Fruit fly (Drosophila melanogaster) whole organism, embryonic: Measurements from ENCODE around the gene Cyp9f2.
A peak's percentile ranks its signal among the peaks of the same experiment; 100 is the strongest.

ENCODE experiments used
- Ada2b ChIP-seq: fragments of 200-800 bp; sonication (Bioruptor generic); IDR thresholded peaks from 2 replicates; pipeline ENCODE4 v1.3.6; 2022; ENCODE audit warnings: missing biosample characterization, missing genetic modification characterization
- CG10431 ChIP-seq: fragments of 200-800 bp; sonication (Bioruptor generic); optimal IDR thresholded peaks from 3 replicates; lab custom pipeline; 2018; ENCODE audit warnings: missing biosample characterization, mild to moderate bottlenecking, missing genetic modification characterization
- CG11085 ChIP-seq: fragments of 200-800 bp; sonication (Bioruptor generic); IDR thresholded peaks from 2 replicates; pipeline ENCODE4 v1.3.6; 2022; ENCODE audit warnings: missing biosample characterization, missing genetic modification characterization
- CG11723 ChIP-seq: fragments of 200-800 bp; sonication (Bioruptor generic); optimal IDR thresholded peaks from 2 replicates; lab custom pipeline; 2017; ENCODE audit warnings: missing biosample characterization, mild to moderate bottlenecking, missing genetic modification characterization
- CG12155 ChIP-seq: fragments of 200-800 bp; sonication (Bioruptor generic); optimal IDR thresholded peaks from 3 replicates; lab custom pipeline; 2016; ENCODE audit warnings: missing biosample characterization, missing genetic modification characterization
- CG12769 ChIP-seq: fragments of 200-800 bp; sonication (Bioruptor generic); optimal IDR thresholded peaks from 2 replicates; lab custom pipeline; 2019; ENCODE audit warnings: missing biosample characterization, mild to moderate bottlenecking, missing genetic modification characterization, moderate library complexity
- CG13287 ChIP-seq: fragments of 200-800 bp; sonication (Bioruptor generic); IDR thresholded peaks from 2 replicates; pipeline ENCODE4 v1.3.6; 2022; ENCODE audit warnings: missing biosample characterization, missing genetic modification characterization; ENCODE audit not compliant: partially characterized antibody
- CG13296 ChIP-seq: fragments of 200-800 bp; sonication (Bioruptor generic); optimal IDR thresholded peaks from 3 replicates; lab custom pipeline; 2018; ENCODE audit warnings: missing biosample characterization, mild to moderate bottlenecking, missing genetic modification characterization
- CG13424 ChIP-seq: fragments of 200-800 bp; sonication (Bioruptor generic); optimal IDR thresholded peaks from 2 replicates; lab custom pipeline; 2019; ENCODE audit warnings: missing biosample characterization, mild to moderate bottlenecking, missing genetic modification characterization, moderate library complexity
- CG15514 ChIP-seq: fragments of 200-800 bp; sonication (Bioruptor generic); optimal IDR thresholded peaks from 3 replicates; lab custom pipeline; 2017; ENCODE audit warnings: missing biosample characterization, missing genetic modification characterization, mild to moderate bottlenecking, moderate library complexity, missing genetic modification reagents
- CG15601 ChIP-seq: fragments of 200-800 bp; sonication (Bioruptor generic); optimal IDR thresholded peaks from 3 replicates; lab custom pipeline; 2019; ENCODE audit warnings: missing biosample characterization, mild to moderate bottlenecking, missing genetic modification characterization, moderate library complexity
- CG17912 ChIP-seq: fragments of 200-800 bp; sonication (Bioruptor generic); optimal IDR thresholded peaks from 2 replicates; lab custom pipeline; 2018; ENCODE audit warnings: missing biosample characterization, mild to moderate bottlenecking, missing genetic modification characterization
- CG33557 ChIP-seq: fragments of 200-800 bp; sonication (Bioruptor generic); optimal IDR thresholded peaks from 2 replicates; lab custom pipeline; 2019; ENCODE audit warnings: missing biosample characterization, mild to moderate bottlenecking, missing genetic modification characterization, moderate library complexity
- CG3838 ChIP-seq: fragments of 200-800 bp; sonication (Bioruptor generic); optimal IDR thresholded peaks from 3 replicates; lab custom pipeline; 2016; ENCODE audit warnings: missing biosample characterization, missing genetic modification characterization
- CG4617 ChIP-seq: fragments of 200-800 bp; sonication (Bioruptor generic); optimal IDR thresholded peaks from 3 replicates; lab custom pipeline; 2016; ENCODE audit warnings: missing biosample characterization, missing genetic modification characterization, borderline replicate concordance
- CG5953 ChIP-seq: fragments of 200-800 bp; sonication (Bioruptor generic); IDR thresholded peaks from 2 replicates; pipeline ENCODE4 v1.3.6; 2022; ENCODE audit warnings: missing biosample characterization, missing genetic modification characterization
- CG6683 ChIP-seq: fragments of 200-800 bp; sonication (Bioruptor generic); optimal IDR thresholded peaks from 2 replicates; lab custom pipeline; 2017; ENCODE audit warnings: missing biosample characterization, mild to moderate bottlenecking, missing genetic modification characterization, missing genetic modification reagents
- CG6689 ChIP-seq: fragments of 200-800 bp; sonication (Bioruptor generic); IDR thresholded peaks from 2 replicates; pipeline ENCODE4 v1.3.6; 2022; ENCODE audit warnings: missing biosample characterization, missing genetic modification characterization
- CG7556 ChIP-seq: fragments of 200-800 bp; sonication (Bioruptor generic); optimal IDR thresholded peaks from 2 replicates; lab custom pipeline; 2017; ENCODE audit warnings: missing biosample characterization, mild to moderate bottlenecking, missing genetic modification characterization
- CG7839 ChIP-seq: fragments of 200-800 bp; sonication (Bioruptor generic); optimal IDR thresholded peaks from 3 replicates; lab custom pipeline; 2018; ENCODE audit warnings: missing biosample characterization, mild to moderate bottlenecking, missing genetic modification characterization, moderate library complexity
- CG8388 ChIP-seq: fragments of 200-800 bp; sonication (Bioruptor generic); optimal IDR thresholded peaks from 2 replicates; lab custom pipeline; 2019; ENCODE audit warnings: missing biosample characterization, mild to moderate bottlenecking, missing genetic modification characterization, moderate library complexity
- CoRest ChIP-seq: fragments of 200-800 bp; sonication (Bioruptor generic); optimal IDR thresholded peaks from 3 replicates; lab custom pipeline; 2018; ENCODE audit warnings: missing biosample characterization, mild to moderate bottlenecking, missing genetic modification characterization, moderate library complexity
- Eip74EF ChIP-seq, 2 experiments: fragments of 200-800 bp in 1 of 2; fragments of >200 bp in 1 of 2; sonication (Bioruptor generic) in 1 of 2; optimal IDR thresholded peaks; 2 replicates each; lab custom pipeline; 2017 to 2019; ENCODE audit warnings: missing biosample characterization in 2 of 2, missing genetic modification characterization in 2 of 2, mild to moderate bottlenecking in 1 of 2, moderate library complexity in 1 of 2
- Lpt ChIP-seq: fragments of >200 bp; optimal IDR thresholded peaks from 2 replicates; lab custom pipeline; 2018; ENCODE audit warnings: missing biosample characterization, missing genetic modification characterization
- MBD-R2 ChIP-seq: fragments of 200-800 bp; sonication (Bioruptor generic); IDR thresholded peaks from 2 replicates; pipeline ENCODE4 v1.3.6; 2022; ENCODE audit warnings: missing biosample characterization, missing genetic modification characterization
- MESR4 ChIP-seq: fragments of 200-800 bp; sonication (Bioruptor generic); optimal IDR thresholded peaks from 2 replicates; lab custom pipeline; 2018; ENCODE audit warnings: missing biosample characterization, mild to moderate bottlenecking, missing genetic modification characterization, moderate library complexity
- NFAT ChIP-seq: fragments of 200-800 bp; sonication (Bioruptor generic); IDR thresholded peaks from 2 replicates; pipeline ENCODE4 v1.3.6; 2022; ENCODE audit warnings: missing biosample characterization, missing genetic modification characterization
- Nf-YC ChIP-seq: fragments of 200-800 bp; optimal IDR thresholded peaks from 3 replicates; lab custom pipeline; 2019; ENCODE audit warnings: missing biosample characterization, mild to moderate bottlenecking, missing genetic modification characterization, moderate library complexity
- Sin3A ChIP-seq: fragments of >200 bp; optimal IDR thresholded peaks from 2 replicates; lab custom pipeline; 2018
- Trl ChIP-seq, 3 experiments: fragments of >200 bp in 2 of 3; fragments of 200-800 bp in 1 of 3; sonication (Bioruptor generic) in 1 of 3; optimal IDR thresholded peaks; 2 replicates in 1 of 3; 3 replicates in 2 of 3; lab custom pipeline; 2016 to 2017; ENCODE audit warnings: missing biosample characterization in 1 of 3, missing genetic modification characterization in 1 of 3
- Xbp1 ChIP-seq: fragments of 200-800 bp; sonication (Bioruptor generic); optimal IDR thresholded peaks from 3 replicates; lab custom pipeline; 2016; ENCODE audit warnings: missing biosample characterization, mild to moderate bottlenecking, missing genetic modification characterization
- ara ChIP-seq: fragments of 200-800 bp; sonication (Bioruptor generic); IDR thresholded peaks from 2 replicates; pipeline ENCODE4 v1.3.6; 2022; ENCODE audit warnings: missing biosample characterization, missing genetic modification characterization
- bigmax ChIP-seq: fragments of 200-800 bp; sonication (Bioruptor generic); optimal IDR thresholded peaks from 2 replicates; lab custom pipeline; 2018; ENCODE audit warnings: missing biosample characterization, mild to moderate bottlenecking, missing genetic modification characterization
- croc ChIP-seq: fragments of 200-800 bp; sonication (Bioruptor generic); conservative IDR thresholded peaks from 3 replicates; pipeline ENCODE4 v1.3.6; 2022; ENCODE audit warnings: missing biosample characterization, missing genetic modification characterization
- dati ChIP-seq: fragments of 200-800 bp; sonication (Bioruptor generic); IDR thresholded peaks from 2 replicates; pipeline ENCODE4 v1.3.6; 2022; ENCODE audit warnings: missing biosample characterization, missing genetic modification characterization
- fd102C ChIP-seq: fragments of 200-800 bp; sonication (Bioruptor generic); optimal IDR thresholded peaks from 2 replicates; lab custom pipeline; 2018; ENCODE audit warnings: missing biosample characterization, mild to moderate bottlenecking, missing genetic modification characterization, moderate library complexity
- gcm ChIP-seq: fragments of 200-800 bp; sonication (Bioruptor generic); optimal IDR thresholded peaks from 2 replicates; lab custom pipeline; 2019; ENCODE audit warnings: missing biosample characterization, mild to moderate bottlenecking, missing genetic modification characterization, moderate library complexity
- grau ChIP-seq: fragments of 200-800 bp; optimal IDR thresholded peaks from 3 replicates; lab custom pipeline; 2019; ENCODE audit warnings: missing biosample characterization, mild to moderate bottlenecking, missing genetic modification characterization, moderate library complexity
- inv ChIP-seq: fragments of 200-800 bp; sonication (Bioruptor generic); IDR thresholded peaks from 2 replicates; pipeline ENCODE4 v1.3.6; 2022; ENCODE audit warnings: missing biosample characterization, missing genetic modification characterization; ENCODE audit not compliant: partially characterized antibody
- kay ChIP-seq: fragments of 200-800 bp; sonication (Bioruptor generic); optimal IDR thresholded peaks from 2 replicates; lab custom pipeline; 2016; ENCODE audit warnings: missing biosample characterization, missing genetic modification characterization
- ken ChIP-seq: fragments of 200-800 bp; sonication (Bioruptor generic); IDR thresholded peaks from 3 replicates; pipeline ENCODE4 v1.3.6; 2022; ENCODE audit warnings: missing biosample characterization, missing genetic modification characterization
- klu ChIP-seq: fragments of 200-800 bp; sonication (Bioruptor generic); IDR thresholded peaks from 2 replicates; pipeline ENCODE4 v1.3.6; 2022; ENCODE audit warnings: missing biosample characterization, missing genetic modification characterization
- pho ChIP-seq: fragments of 200-800 bp; sonication (Bioruptor generic); optimal IDR thresholded peaks from 2 replicates; lab custom pipeline; 2016; ENCODE audit warnings: missing biosample characterization, missing genetic modification characterization
- ranshi ChIP-seq: fragments of 200-800 bp; sonication (Bioruptor generic); IDR thresholded peaks from 2 replicates; pipeline ENCODE4 v1.3.6; 2022; ENCODE audit warnings: missing biosample characterization, missing genetic modification characterization
- repo ChIP-seq: fragments of 200-800 bp; sonication (Bioruptor generic); optimal IDR thresholded peaks from 2 replicates; lab custom pipeline; 2016; ENCODE audit warnings: missing biosample characterization, missing genetic modification characterization
- sisA ChIP-seq: fragments of 200-800 bp; sonication (Bioruptor generic); IDR thresholded peaks from 2 replicates; pipeline ENCODE4 v1.3.6; 2022; ENCODE audit warnings: missing biosample characterization, missing genetic modification characterization
- stwl ChIP-seq: fragments of 200-800 bp; sonication (Bioruptor generic); optimal IDR thresholded peaks from 3 replicates; lab custom pipeline; 2018; ENCODE audit warnings: missing biosample characterization, mild to moderate bottlenecking, missing genetic modification characterization, moderate library complexity
- tap ChIP-seq: fragments of 200-800 bp; optimal IDR thresholded peaks from 3 replicates; lab custom pipeline; 2019; ENCODE audit warnings: missing biosample characterization, mild to moderate bottlenecking, missing genetic modification characterization, moderate library complexity
- tup ChIP-seq: fragments of 200-800 bp; sonication (Bioruptor generic); optimal IDR thresholded peaks from 2 replicates; lab custom pipeline; 2016; ENCODE audit warnings: missing biosample characterization, mild to moderate bottlenecking, missing genetic modification characterization, moderate library complexity
- twi ChIP-seq: fragments of 200-800 bp; optimal IDR thresholded peaks from 2 replicates; lab custom pipeline; 2019; ENCODE audit warnings: missing biosample characterization, mild to moderate bottlenecking, missing genetic modification characterization, moderate library complexity
- usp ChIP-seq: fragments of >200 bp; optimal IDR thresholded peaks from 2 replicates; lab custom pipeline; 2017; ENCODE audit warnings: missing biosample characterization, missing genetic modification characterization

The Cyp9f2 gene

dm6 chr3R:12431030-12431489 is 25.2 kb upstream of the Cyp9f2 start, which contains the start of gene Prosalpha2 (continued):
- peak; percentile 66 for TF ChIP-seq MESR4
- peak; percentile 82 for TF ChIP-seq MBD-R2
- TF ChIP-seq CG15514 (GFP tag; lab: Kevin White, UChicago), result peak; percentile 62
- no peak for TF ChIP-seq Eip74EF (GFP tag; optimal IDR thresholded peaks at IDR 0.05; lab: Kevin White, UChicago)
- no peak for TF ChIP-seq sisA (GFP tag; lab: Robert Waterston, UW)
- peak; percentile 74 for TF ChIP-seq CoRest (tag; lab: Kevin White, UChicago)
- TF ChIP-seq Nf-YC (tag; lab: Kevin White, UChicago), result peak; percentile 30
- TF ChIP-seq CG12155 (GFP tag; lab: Kevin White, UChicago), result peak; percentile 14
- peak; percentile 18 for TF ChIP-seq grau (tag; lab: Kevin White, UChicago)
- TF ChIP-seq CG13296 (GFP tag; lab: Kevin White, UChicago), result no peak
- TF ChIP-seq ara (GFP tag; lab: Robert Waterston, UW), result no peak
- TF ChIP-seq twi (tag; lab: Kevin White, UChicago), result no peak
- TF ChIP-seq CG3838 (GFP tag; lab: Kevin White, UChicago), result no peak
- TF ChIP-seq CG12769 (tag; lab: Kevin White, UChicago), result no peak
- TF ChIP-seq CG7839, result no peak
- TF ChIP-seq CG10431 (GFP tag; lab: Kevin White, UChicago), result no peak
- TF ChIP-seq pho, result no peak
- TF ChIP-seq dati (GFP tag; lab: Robert Waterston, UW), result no peak
- TF ChIP-seq CG13287 (GFP tag; lab: Robert Waterston, UW), result no peak; the same call in 1 of the 2 replicates
- TF ChIP-seq CG6689 (GFP tag; lab: Robert Waterston, UW), result no peak
- no peak for TF ChIP-seq CG11085 (GFP tag; lab: Robert Waterston, UW)
- TF ChIP-seq inv, result no peak
- peak; percentile 41 for TF ChIP-seq stwl (tag; lab: Kevin White, UChicago)
- TF ChIP-seq Sin3A (lab: Kevin White, UChicago), result peak; percentile 66
- no peak for TF ChIP-seq repo (GFP tag; lab: Kevin White, UChicago)
- no peak for TF ChIP-seq Ada2b (GFP tag; lab: Robert Waterston, UW)
- no peak for TF ChIP-seq kay (GFP tag; lab: Kevin White, UChicago)
- no peak for TF ChIP-seq CG5953 (GFP tag; lab: Robert Waterston, UW)
- TF ChIP-seq CG7556 (GFP tag; lab: Kevin White, UChicago), result no peak
- no peak for TF ChIP-seq fd102C (GFP tag; lab: Kevin White, UChicago)
- TF ChIP-seq Trl (optimal IDR thresholded peaks at IDR 0.05; lab: Kevin White, UChicago), result no peak
- no peak for TF ChIP-seq Trl (GFP tag; optimal IDR thresholded peaks at IDR 0.05; lab: Kevin White, UChicago)
- no peak for TF ChIP-seq ranshi (GFP tag; lab: Robert Waterston, UW)
- no peak for TF ChIP-seq CG17912 (GFP tag; lab: Kevin White, UChicago)
- TF ChIP-seq CG6683 (GFP tag; lab: Kevin White, UChicago), result no peak
- no peak for TF ChIP-seq ken (GFP tag; lab: Robert Waterston, UW)
- TF ChIP-seq CG33557 (GFP tag; lab: Kevin White, UChicago), result no peak
- no peak for TF ChIP-seq NFAT (GFP tag; lab: Robert Waterston, UW)
- TF ChIP-seq CG11723, result no peak
- TF ChIP-seq bigmax (GFP tag; lab: Kevin White, UChicago), result no peak
- TF ChIP-seq CG8388 (GFP tag; lab: Kevin White, UChicago), result no peak
- TF ChIP-seq CG15601 (tag; lab: Kevin White, UChicago), result no peak
- TF ChIP-seq CG13424 (tag; lab: Kevin White, UChicago), result peak; percentile 20
- TF ChIP-seq tap (tag; lab: Kevin White, UChicago), result no peak
- TF ChIP-seq CG4617 (GFP tag; lab: Kevin White, UChicago), result peak; percentile 57
- no peak for TF ChIP-seq usp (GFP tag; lab: Kevin White, UChicago)
- no peak for TF ChIP-seq Lpt
- TF ChIP-seq croc (GFP tag; lab: Robert Waterston, UW), result no peak
- no peak for TF ChIP-seq Xbp1 (GFP tag; lab: Kevin White, UChicago)
- TF ChIP-seq tup, result no peak
- TF ChIP-seq klu, result no peak
- TF ChIP-seq gcm, result no peak
